Worm (Caenorhabditis elegans) whole organism, L2 larva: ENCODE measurements around the gene AH6.17.

ENCODE experiments used
- C34F6.9 ChIP-seq: fragments of 150-350 bp; optimal IDR thresholded peaks from 2 replicates; lab custom pipeline; 2014; ENCODE audit warnings: missing biosample characterization, missing genetic modification characterization
- F13H6.1 ChIP-seq: sonication (generic microtip); optimal IDR thresholded peaks from 2 replicates; lab custom pipeline; 2016; ENCODE audit warnings: missing genetic modification characterization, missing compliant biosample characterization
- Y55F3AM.14 ChIP-seq: fragments of 200-800 bp; sonication (Bioruptor generic); optimal IDR thresholded peaks from 2 replicates; lab custom pipeline; 2018; ENCODE audit warnings: mild to moderate bottlenecking, missing genetic modification characterization, missing compliant biosample characterization
- ZK546.5 ChIP-seq: sonication (generic microtip); optimal IDR thresholded peaks from 2 replicates; lab custom pipeline; 2017; ENCODE audit warnings: missing biosample characterization, missing genetic modification characterization
- aly-2 ChIP-seq: fragments of 150-350 bp; optimal IDR thresholded peaks from 2 replicates; lab custom pipeline; 2014; ENCODE audit warnings: missing biosample characterization, missing genetic modification characterization
- egl-27 ChIP-seq: sonication (generic microtip); optimal IDR thresholded peaks from 3 replicates; lab custom pipeline; 2017; ENCODE audit warnings: missing biosample characterization, missing genetic modification reagents, missing genetic modification characterization
- lin-39 ChIP-seq: fragments of 150-350 bp; optimal IDR thresholded peaks from 2 replicates; lab custom pipeline; 2014; ENCODE audit warnings: missing biosample characterization, missing genetic modification reagents, missing genetic modification characterization
- lsy-2 ChIP-seq, 2 experiments: fragments of 150-350 bp in 1 of 2; sonication (generic microtip) in 1 of 2; optimal IDR thresholded peaks; 2 replicates each; lab custom pipeline; 2014 to 2017; ENCODE audit warnings: missing biosample characterization in 2 of 2, missing genetic modification characterization in 2 of 2
- nhr-11 ChIP-seq: fragments of 150-350 bp; optimal IDR thresholded peaks from 2 replicates; lab custom pipeline; 2014; ENCODE audit warnings: missing biosample characterization, missing genetic modification characterization
- nhr-12 ChIP-seq: fragments of 150-350 bp; optimal IDR thresholded peaks from 2 replicates; lab custom pipeline; 2014; ENCODE audit warnings: missing biosample characterization, missing genetic modification characterization
- nhr-23 ChIP-seq: fragments of 150-350 bp; optimal IDR thresholded peaks from 2 replicates; lab custom pipeline; 2014; ENCODE audit warnings: missing biosample characterization, missing genetic modification reagents, missing genetic modification characterization
- nhr-237 ChIP-seq: fragments of 150-350 bp; optimal IDR thresholded peaks from 2 replicates; lab custom pipeline; 2014; ENCODE audit warnings: missing biosample characterization, missing genetic modification characterization
- nhr-25 ChIP-seq: fragments of 150-350 bp; sonication (generic microtip); optimal IDR thresholded peaks from 3 replicates; lab custom pipeline; 2014; ENCODE audit warnings: missing biosample characterization, missing genetic modification characterization
- unc-62 ChIP-seq: fragments of 150-350 bp; optimal IDR thresholded peaks from 2 replicates; lab custom pipeline; 2014; ENCODE audit warnings: missing biosample characterization, missing genetic modification reagents, missing genetic modification characterization

DNA sequence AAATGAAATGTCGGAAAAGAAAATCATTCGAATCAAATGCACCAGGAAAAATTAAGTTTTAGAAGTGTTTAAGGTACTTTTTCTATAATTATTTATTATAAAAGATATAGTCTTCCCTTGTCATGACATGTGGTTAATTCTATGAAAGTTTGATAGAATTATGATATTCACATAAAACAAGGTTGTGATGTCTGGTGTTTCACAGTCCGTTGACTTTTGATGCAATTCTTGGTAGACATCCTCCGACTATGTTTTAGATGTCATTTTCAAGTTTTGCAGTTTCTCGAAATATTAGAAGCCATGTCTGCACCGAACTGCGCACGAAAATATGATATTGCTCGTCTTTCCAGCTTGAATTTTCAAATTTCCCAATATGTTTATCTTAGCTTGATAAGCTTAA is 21.4 kb downstream of the AH6.17 start, which contains the start of gene sra-7:
- TF ChIP-seq Y55F3AM.14 (GFP tag; lab: Kevin White, UChicago): no peak
- TF ChIP-seq ZK546.5: no peak
- no peak for TF ChIP-seq F13H6.1 (tag; lab: Kevin White, UChicago)
- no peak for TF ChIP-seq nhr-11 (tag; lab: Kevin White, UChicago)
- no peak for TF ChIP-seq egl-27
- no peak for TF ChIP-seq aly-2 (tag; lab: Kevin White, UChicago)
- no peak for TF ChIP-seq lin-39
- no peak for TF ChIP-seq nhr-23 (tag; lab: Kevin White, UChicago)
- no peak for TF ChIP-seq nhr-25 (tag; lab: Kevin White, UChicago)
- no peak for TF ChIP-seq nhr-237
- no peak for TF ChIP-seq lsy-2 (tag; optimal IDR thresholded peaks at IDR 0.05; lab: Kevin White, UChicago)
- TF ChIP-seq nhr-12: no peak
- no peak for TF ChIP-seq unc-62 (GFP tag; lab: Kevin White, UChicago)
- no peak for TF ChIP-seq C34F6.9
